Worm (Caenorhabditis elegans) whole organism, L4/young adult: ENCODE data around the gene gsr-1.

Source experiments
- W03F9.2 ChIP-seq: fragments of 150-350 bp; optimal IDR thresholded peaks from 2 replicates; lab custom pipeline; 2014; ENCODE audit warnings: missing biosample characterization, missing genetic modification characterization
- dao-5 ChIP-seq: sonication (generic microtip); optimal IDR thresholded peaks from 2 replicates; lab custom pipeline; 2016; ENCODE audit warnings: missing genotype, missing genetic modification characterization, moderate library complexity, missing compliant biosample characterization
- him-1 ChIP-seq: sonication (generic microtip); optimal IDR thresholded peaks from 2 replicates; lab custom pipeline; 2016; ENCODE audit warnings: missing genotype, missing genetic modification reagents, missing genetic modification characterization, missing compliant biosample characterization

- TF ChIP-seq him-1 (tag; lab: Kevin White, UChicago) (no peak), dao-5 (tag; lab: Kevin White, UChicago) (no peak), W03F9.2 (tag; lab: Kevin White, UChicago) (no peak)
Observed at ce11 chrIII:3672839-3673238, 22.1 kb downstream of the gsr-1 start.
